Fruit fly (Drosophila melanogaster): ENCODE data around the gene csw.

Gene csw

dm6 chrX:2137587-2138341 is 43.7 kb downstream of the csw start (continued):
- TF ChIP-seq Rx (GFP tag; IDR thresholded peaks at IDR 0.05) = peak; percentile 96
- peak; percentile 97 for TF ChIP-seq CG10366 (GFP tag; IDR thresholded peaks at IDR 0.05)
- peak; percentile 89 for TF ChIP-seq sima (GFP tag; optimal IDR thresholded peaks at IDR 0.05)
- TF ChIP-seq Kr (GFP tag; optimal IDR thresholded peaks at IDR 0.05) = peak; percentile 97
- peak; percentile 99 for TF ChIP-seq CG12219 (GFP tag; optimal IDR thresholded peaks at IDR 0.05)
- TF ChIP-seq mam (GFP tag; optimal IDR thresholded peaks at IDR 0.05) = peak; percentile 94
- peak; percentile 93 for TF ChIP-seq CG9437 (GFP tag; optimal IDR thresholded peaks at IDR 0.05)
- no peak for TF ChIP-seq Doc3 (GFP tag; IDR thresholded peaks at IDR 0.05; ENCODE audit: partially characterized antibody)
- TF ChIP-seq B-H1 (GFP tag; IDR thresholded peaks at IDR 0.05) = peak; percentile 98
- TF ChIP-seq scrt (GFP tag; optimal IDR thresholded peaks at IDR 0.05) = peak; percentile 98
- peak; percentile 75 for TF ChIP-seq CG1792 (GFP tag; optimal IDR thresholded peaks at IDR 0.05)
- TF ChIP-seq psq (GFP tag; optimal IDR thresholded peaks at IDR 0.05) = peak; percentile 91
- TF ChIP-seq CG2116 (GFP tag; optimal IDR thresholded peaks at IDR 0.05) = peak; percentile 85
- peak; percentile 97 for TF ChIP-seq Poxn (GFP tag; IDR thresholded peaks at IDR 0.05)
- TF ChIP-seq NFAT (GFP tag; IDR thresholded peaks at IDR 0.05) = peak; percentile 96
- TF ChIP-seq CG11695 (GFP tag; IDR thresholded peaks at IDR 0.05) = peak; percentile 100
- TF ChIP-seq Lim3 (GFP tag; IDR thresholded peaks at IDR 0.05) = peak; percentile 96
- peak; percentile 71 for TF ChIP-seq dm (GFP tag; optimal IDR thresholded peaks at IDR 0.05)
- peak; percentile 99 for TF ChIP-seq CG18476 (GFP tag; optimal IDR thresholded peaks at IDR 0.05)
- peak; percentile 95 for TF ChIP-seq Hr3 (GFP tag; optimal IDR thresholded peaks at IDR 0.05)
- TF ChIP-seq ewg (GFP tag; optimal IDR thresholded peaks at IDR 0.05) = peak; percentile 96
- TF ChIP-seq Gug (GFP tag; IDR thresholded peaks at IDR 0.05) = peak; percentile 97
- TF ChIP-seq jing (GFP tag; optimal IDR thresholded peaks at IDR 0.05) = peak; percentile 98
- TF ChIP-seq Hsf (GFP tag; optimal IDR thresholded peaks at IDR 0.05) = peak; percentile 98
- TF ChIP-seq zf30C (GFP tag; optimal IDR thresholded peaks at IDR 0.05) = peak; percentile 48
- TF ChIP-seq CG9797 (GFP tag; optimal IDR thresholded peaks at IDR 0.05) = peak; percentile 17
- TF ChIP-seq CG9609 (GFP tag; optimal IDR thresholded peaks at IDR 0.05) = peak; percentile 91
- peak; percentile 100 for TF ChIP-seq Hand (GFP tag; optimal IDR thresholded peaks at IDR 0.05)
- TF ChIP-seq ro (GFP tag; IDR thresholded peaks at IDR 0.05) = peak; percentile 96
- peak; percentile 96 for TF ChIP-seq bowl (GFP tag; IDR thresholded peaks at IDR 0.05)
- TF ChIP-seq zen (tag; optimal IDR thresholded peaks at IDR 0.05) = peak; percentile 99
- peak; percentile 96 for TF ChIP-seq YL-1 (GFP tag; optimal IDR thresholded peaks at IDR 0.05)
- peak; percentile 90 for TF ChIP-seq tx (GFP tag; optimal IDR thresholded peaks at IDR 0.05)
- TF ChIP-seq seq (GFP tag; IDR thresholded peaks at IDR 0.05) = peak; percentile 99
- peak; percentile 97 for TF ChIP-seq CG6272 (GFP tag; IDR thresholded peaks at IDR 0.05)
- TF ChIP-seq CG8478 (optimal IDR thresholded peaks at IDR 0.05) = no peak
- TF ChIP-seq CG4854 (GFP tag; optimal IDR thresholded peaks at IDR 0.05) = peak; percentile 96
- peak; percentile 98 for TF ChIP-seq CG11085 (GFP tag; IDR thresholded peaks at IDR 0.05)
- peak; percentile 97 for TF ChIP-seq kah (GFP tag; optimal IDR thresholded peaks at IDR 0.05)
- TF ChIP-seq CG11398 (GFP tag; optimal IDR thresholded peaks at IDR 0.05) = peak; percentile 67
- TF ChIP-seq Dip3 (GFP tag; optimal IDR thresholded peaks at IDR 0.05) = peak; percentile 97
- peak; percentile 100 for TF ChIP-seq dmrt11E (tag; optimal IDR thresholded peaks at IDR 0.05)
- TF ChIP-seq Trl (optimal IDR thresholded peaks at IDR 0.05) = peak; percentile 68 to 95
- TF ChIP-seq Trl (GFP tag; optimal IDR thresholded peaks at IDR 0.05) = peak; percentile 90
- peak; percentile 99 for TF ChIP-seq CG6683 (GFP tag; optimal IDR thresholded peaks at IDR 0.05)
- peak; percentile 86 for TF ChIP-seq D19B (GFP tag; optimal IDR thresholded peaks at IDR 0.05)
- no peak for TF ChIP-seq sc (optimal IDR thresholded peaks at IDR 0.05)
- peak; percentile 98 for TF ChIP-seq sc (GFP tag; optimal IDR thresholded peaks at IDR 0.05)
- TF ChIP-seq CG11560 (tag; IDR thresholded peaks at IDR 0.05) = peak; percentile 91
- TF ChIP-seq dysf (GFP tag; IDR thresholded peaks at IDR 0.05) = peak; percentile 99
- TF ChIP-seq onecut (GFP tag; IDR thresholded peaks at IDR 0.05) = peak; percentile 95

Data from whole organism, embryonic.